Worm (Caenorhabditis elegans) whole organism, late embryonic: ENCODE data around the gene aco-2.

ENCODE experiments used
- C08G9.2 ChIP-seq: sonication (generic microtip); optimal IDR thresholded peaks from 2 replicates; lab custom pipeline; 2016; ENCODE audit warnings: mild to moderate bottlenecking, missing genetic modification characterization, moderate library complexity, missing compliant biosample characterization
- pat-9 ChIP-seq: fragments of 200-800 bp; sonication (Bioruptor generic); optimal IDR thresholded peaks from 2 replicates; lab custom pipeline; 2018; ENCODE audit warnings: mild to moderate bottlenecking, missing genetic modification characterization, moderate library complexity, missing compliant biosample characterization

The aco-2 gene

DNA sequence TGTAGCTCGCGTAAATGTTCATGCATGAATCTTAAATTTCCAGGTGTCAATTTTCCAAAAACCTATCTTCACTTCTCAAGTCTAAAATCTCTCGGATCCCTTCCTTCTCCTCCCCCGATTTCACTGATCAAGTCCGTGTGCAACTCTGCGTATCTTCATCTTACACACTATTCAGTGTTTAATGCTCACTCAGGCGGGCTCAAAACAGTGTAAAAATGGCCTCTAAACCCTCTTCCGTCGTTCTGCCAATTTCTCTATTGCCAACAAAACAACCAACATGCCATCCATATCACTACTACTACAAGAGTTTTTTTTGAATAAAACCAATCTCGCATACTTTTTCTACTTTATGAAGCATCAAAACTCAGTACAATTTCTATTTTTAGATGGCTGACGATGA is 48.6 kb downstream of the aco-2 start, which contains the start of gene F44B9.2:
F44B9.2 (plus strand) TSS at position 387 of the 400 bp plus-strand sequence.
- TF ChIP-seq pat-9 (tag; lab: Kevin White, UChicago) (peak; percentile 5), C08G9.2 (no peak)
- TF ChIP-seq, all 69 proteins: peak for 1
